Worm (Caenorhabditis elegans) whole organism, late embryonic: ENCODE data around the gene npr-24.

Source experiments
- F13H6.1 ChIP-seq: sonication (generic microtip); optimal IDR thresholded peaks from 2 replicates; lab custom pipeline; 2016; ENCODE audit warnings: missing genetic modification characterization, missing compliant biosample characterization
- ama-1 ChIP-seq: fragments of 150-350 bp; optimal IDR thresholded peaks from 2 replicates; lab custom pipeline; 2014
- ceh-30 ChIP-seq: fragments of 150-350 bp; optimal IDR thresholded peaks from 2 replicates; lab custom pipeline; 2014; ENCODE audit warnings: missing biosample characterization, missing genetic modification characterization
- elt-4 ChIP-seq: sonication (generic microtip); optimal IDR thresholded peaks from 2 replicates; lab custom pipeline; 2016; ENCODE audit warnings: missing genetic modification characterization, missing compliant biosample characterization
- fax-1 ChIP-seq: sonication (generic microtip); optimal IDR thresholded peaks from 2 replicates; lab custom pipeline; 2016; ENCODE audit warnings: missing genotype, missing genetic modification characterization, missing compliant biosample characterization
- fkh-6 ChIP-seq: sonication (generic microtip); optimal IDR thresholded peaks from 2 replicates; lab custom pipeline; 2016; ENCODE audit warnings: missing genetic modification characterization, missing compliant biosample characterization
- nfya-1 ChIP-seq: sonication (generic microtip); optimal IDR thresholded peaks from 2 replicates; lab custom pipeline; 2017; ENCODE audit warnings: missing genetic modification characterization, mild to moderate bottlenecking, missing compliant biosample characterization, antibody characterized with exemption, moderate library complexity
- nhr-11 ChIP-seq: fragments of 150-350 bp; optimal IDR thresholded peaks from 2 replicates; lab custom pipeline; 2014; ENCODE audit warnings: missing biosample characterization, missing genetic modification characterization
- odd-2 ChIP-seq: sonication (generic microtip); optimal IDR thresholded peaks from 2 replicates; lab custom pipeline; 2017; ENCODE audit warnings: antibody characterized with exemption, mild to moderate bottlenecking, missing genetic modification characterization, missing compliant biosample characterization
- pag-3 ChIP-seq: sonication (generic microtip); optimal IDR thresholded peaks from 2 replicates; lab custom pipeline; 2016; ENCODE audit warnings: missing compliant biosample characterization, missing genetic modification characterization, borderline replicate concordance
- sox-4 ChIP-seq: sonication (generic microtip); optimal IDR thresholded peaks from 2 replicates; lab custom pipeline; 2017; ENCODE audit warnings: mild to moderate bottlenecking, missing genetic modification characterization, inconsistent platforms, missing compliant biosample characterization
- tbx-2 ChIP-seq: sonication (generic microtip); optimal IDR thresholded peaks from 2 replicates; lab custom pipeline; 2016; ENCODE audit warnings: missing genetic modification characterization, missing compliant biosample characterization

DNA sequence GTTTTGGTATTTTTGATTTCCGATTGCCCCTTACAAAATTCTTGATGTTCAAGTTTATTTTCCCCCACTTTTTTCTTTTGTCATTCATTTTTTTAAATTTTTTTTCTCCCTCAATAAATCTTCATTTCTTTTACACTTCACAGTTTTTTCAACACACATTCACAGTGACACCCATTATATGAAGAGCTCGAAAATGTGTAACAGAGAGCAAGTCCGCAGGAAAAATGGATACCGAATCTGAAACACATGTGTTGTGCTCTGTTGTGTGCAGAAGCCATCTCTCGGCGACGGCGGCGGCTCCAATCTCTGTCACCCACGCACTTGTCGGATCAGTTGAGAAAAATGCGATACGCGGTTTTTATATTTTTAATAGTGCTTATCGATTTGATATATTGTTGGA lies 41.4 kb upstream of the npr-24 start, which contains the start of gene sup-10:
- TF ChIP-seq nfya-1 (no peak), fkh-6 (tag; lab: Kevin White, UChicago) (no peak), sox-4 (tag; lab: Kevin White, UChicago) (no peak), ceh-30 (tag; lab: Kevin White, UChicago) (no peak), nhr-11 (no peak), tbx-2 (tag; lab: Kevin White, UChicago) (no peak), F13H6.1 (no peak), fax-1 (tag; lab: Kevin White, UChicago) (no peak), ama-1 (lab: Kevin White, UChicago) (no peak), odd-2 (tag; lab: Kevin White, UChicago) (no peak), elt-4 (tag; lab: Kevin White, UChicago) (no peak), pag-3 (tag; lab: Kevin White, UChicago) (no peak)
